Worm (Caenorhabditis elegans): ENCODE measurements around the gene C14A11.2.

Gene C14A11.2

ce11 chrX:2809611-2810010 is 6.7 kb downstream of the C14A11.2 start, which contains the start of gene C14A11.9 (continued):
- TF ChIP-seq pqm-1 (tag; optimal IDR thresholded peaks at IDR 0.05) (peak; percentile 32), sdc-2 (tag; optimal IDR thresholded peaks at IDR 0.05) (peak; percentile 86), hlh-13 (GFP tag; optimal IDR thresholded peaks at IDR 0.05) (peak; percentile 39), unc-86 (tag; optimal IDR thresholded peaks at IDR 0.05) (peak; percentile 63), madf-2 (tag; optimal IDR thresholded peaks at IDR 0.05) (peak; percentile 55), T23F11.4 (GFP tag; optimal IDR thresholded peaks at IDR 0.05) (no peak), fkh-10 (GFP tag; optimal IDR thresholded peaks at IDR 0.05) (no peak), ceh-19 (GFP tag; optimal IDR thresholded peaks at IDR 0.05) (peak; percentile 59), dmd-4 (tag; optimal IDR thresholded peaks at IDR 0.05; ENCODE audit: borderline replicate concordance) (no peak), pros-1 (tag; optimal IDR thresholded peaks at IDR 0.05) (no peak), hlh-15 (tag; optimal IDR thresholded peaks at IDR 0.05) (peak; percentile 55), syd-9 (tag; optimal IDR thresholded peaks at IDR 0.05) (peak; percentile 62), pag-3 (tag; optimal IDR thresholded peaks at IDR 0.05; ENCODE audit: borderline replicate concordance) (no peak), pha-4 (tag; optimal IDR thresholded peaks at IDR 0.05) (no peak), elt-4 (tag; optimal IDR thresholded peaks at IDR 0.05) (no peak), pha-2 (tag; optimal IDR thresholded peaks at IDR 0.05) (peak; percentile 50), odd-2 (tag; optimal IDR thresholded peaks at IDR 0.05) (no peak), Y22D7AL.16 (tag; optimal IDR thresholded peaks at IDR 0.05) (no peak), C08G9.2 (tag; optimal IDR thresholded peaks at IDR 0.05) (peak; percentile 71), K09A11.1 (tag; optimal IDR thresholded peaks at IDR 0.05; ENCODE audit: insufficient read depth) (no peak), sox-4 (tag; optimal IDR thresholded peaks at IDR 0.05) (peak; percentile 55), mec-3 (tag; optimal IDR thresholded peaks at IDR 0.05; ENCODE audit: borderline replicate concordance) (no peak), F13H6.1 (tag; optimal IDR thresholded peaks at IDR 0.05) (peak; percentile 58), zip-5 (tag; optimal IDR thresholded peaks at IDR 0.05) (peak; percentile 18), ceh-34 (tag; optimal IDR thresholded peaks at IDR 0.05) (peak; percentile 62), ceh-6 (GFP tag; optimal IDR thresholded peaks at IDR 0.05) (peak; percentile 42), ceh-9 (tag; optimal IDR thresholded peaks at IDR 0.05) (no peak), ceh-2 (tag; optimal IDR thresholded peaks at IDR 0.05) (peak; percentile 53), ceh-30 (tag; optimal IDR thresholded peaks at IDR 0.05) (peak; percentile 30), lim-6 (tag; optimal IDR thresholded peaks at IDR 0.05) (no peak)

ce11 chrX:2814097-2814720 is 11.3 kb downstream of the C14A11.2 start, which contains the start of gene C14A11.6:
C14A11.6 (minus strand) TSS chrX:2814147.
- TF ChIP-seq Y22D7AL.16 (tag; optimal IDR thresholded peaks at IDR 0.05) (no peak), ceh-31 (tag; optimal IDR thresholded peaks at IDR 0.05) (no peak), ceh-48 (tag; optimal IDR thresholded peaks at IDR 0.05) (peak; percentile 53), sdc-2 (tag; optimal IDR thresholded peaks at IDR 0.05) (no peak), eyg-1 (tag; optimal IDR thresholded peaks at IDR 0.05) (no peak)

ce11 chrX:2818899-2819298 is 16.0 kb downstream of the C14A11.2 start:
- TF ChIP-seq pros-1 (tag; optimal IDR thresholded peaks at IDR 0.05) (no peak), pha-4 (tag; optimal IDR thresholded peaks at IDR 0.05) (no peak), hlh-30 (tag; optimal IDR thresholded peaks at IDR 0.05; ENCODE audit: insufficient read depth) (no peak), Y22D7AL.16 (tag; optimal IDR thresholded peaks at IDR 0.05) (no peak), syd-9 (tag; optimal IDR thresholded peaks at IDR 0.05) (no peak), dmd-4 (tag; optimal IDR thresholded peaks at IDR 0.05; ENCODE audit: borderline replicate concordance) (no peak), hlh-6 (tag; optimal IDR thresholded peaks at IDR 0.05) (no peak), K09A11.1 (tag; optimal IDR thresholded peaks at IDR 0.05; ENCODE audit: insufficient read depth) (no peak), ceh-6 (GFP tag; optimal IDR thresholded peaks at IDR 0.05) (no peak), tbx-7 (tag; optimal IDR thresholded peaks at IDR 0.05) (no peak), eyg-1 (tag; optimal IDR thresholded peaks at IDR 0.05) (no peak), pag-3 (tag; optimal IDR thresholded peaks at IDR 0.05; ENCODE audit: borderline replicate concordance) (no peak), zip-5 (tag; optimal IDR thresholded peaks at IDR 0.05) (no peak), tbx-2 (tag; optimal IDR thresholded peaks at IDR 0.05) (no peak), pax-1 (tag; optimal IDR thresholded peaks at IDR 0.05) (no peak), fkh-6 (tag; optimal IDR thresholded peaks at IDR 0.05) (no peak), C38D4.7 (GFP tag; optimal IDR thresholded peaks at IDR 0.05) (no peak), fax-1 (tag; optimal IDR thresholded peaks at IDR 0.05) (no peak)

Measured in whole organism, late embryonic.